Worm (Caenorhabditis elegans) whole organism, dauer: ENCODE data around the gene clc-12.

Experiments
- unc-62 ChIP-seq: sonication (generic microtip); optimal IDR thresholded peaks from 2 replicates; lab custom pipeline; 2017; ENCODE audit warnings: missing biosample characterization, missing genetic modification reagents, missing genetic modification characterization

clc-12 gene

ce11 chrV:17000635-17001034, 8.6 kb downstream of the clc-12 start:
- TF ChIP-seq unc-62 (GFP tag; lab: Kevin White, UChicago), result no peak

- TF ChIP-seq unc-62 (GFP tag; lab: Kevin White, UChicago), result no peak
Measured at ce11 chrV:17000204-17000603, 9.0 kb downstream of the clc-12 start, which contains the start of gene str-217. Gene str-217, minus strand, starts transcription at chrV:17000304.

- TF ChIP-seq unc-62 (GFP tag; lab: Kevin White, UChicago), result no peak
Measured at ce11 chrV:16992383-16992782, 16.8 kb downstream of the clc-12 start.

ce11 chrV:16991734-16992133, 17.5 kb downstream of the clc-12 start, which contains the start of gene srz-95:
Gene srz-95, plus strand, starts transcription at chrV:16992034.
- no peak for TF ChIP-seq unc-62 (GFP tag; lab: Kevin White, UChicago)

- no peak for TF ChIP-seq unc-62 (GFP tag; lab: Kevin White, UChicago)
Measured at ce11 chrV:16988614-16989013, 20.6 kb downstream of the clc-12 start, which contains the start of gene Y102A5C.27. Gene Y102A5C.27, minus strand, starts transcription at chrV:16988714.

- no peak for TF ChIP-seq unc-62 (GFP tag; lab: Kevin White, UChicago)
Measured at ce11 chrV:16987783-16988182, 21.4 kb downstream of the clc-12 start.

- TF ChIP-seq unc-62 (GFP tag; lab: Kevin White, UChicago), result no peak
Measured at ce11 chrV:16987035-16987434, 22.2 kb downstream of the clc-12 start, which contains the start of gene Y102A5C.40. Gene Y102A5C.40, minus strand, starts transcription at chrV:16987135.

ce11 chrV:16980368-16980767, 28.8 kb downstream of the clc-12 start, which contains the start of gene srz-54:
Gene srz-54, plus strand, starts transcription at chrV:16980668.
- TF ChIP-seq unc-62 (GFP tag; lab: Kevin White, UChicago), result no peak

- TF ChIP-seq unc-62 (GFP tag; lab: Kevin White, UChicago), result no peak
Measured at ce11 chrV:16974919-16975318, 34.3 kb downstream of the clc-12 start, which contains the start of gene srx-54. Gene srx-54, plus strand, starts transcription at chrV:16975219.

- no peak for TF ChIP-seq unc-62 (GFP tag; lab: Kevin White, UChicago)
Measured at ce11 chrV:16973338-16973737, 35.9 kb downstream of the clc-12 start.

ce11 chrV:16972134-16972533, 37.1 kb downstream of the clc-12 start, which contains the start of gene srh-119:
Gene srh-119, plus strand, starts transcription at chrV:16972434.
- no peak for TF ChIP-seq unc-62 (GFP tag; lab: Kevin White, UChicago)

- TF ChIP-seq unc-62 (GFP tag; lab: Kevin White, UChicago), result no peak
Measured at ce11 chrV:16966636-16967035, 42.6 kb downstream of the clc-12 start, which contains the start of gene fbxa-90. Gene fbxa-90, plus strand, starts transcription at chrV:16966814.

ce11 chrV:16965655-16966054, 43.5 kb downstream of the clc-12 start, which contains the start of gene efl-1:
Gene efl-1, minus strand, starts transcription at chrV:16965675.
- TF ChIP-seq unc-62 (GFP tag; lab: Kevin White, UChicago), result no peak

- TF ChIP-seq unc-62 (GFP tag; lab: Kevin White, UChicago), result no peak
Measured at ce11 chrV:16958975-16959374, 50.2 kb downstream of the clc-12 start.
